Fruit fly (Drosophila melanogaster): ENCODE data around the gene CG10445.

The CG10445 gene

DNA sequence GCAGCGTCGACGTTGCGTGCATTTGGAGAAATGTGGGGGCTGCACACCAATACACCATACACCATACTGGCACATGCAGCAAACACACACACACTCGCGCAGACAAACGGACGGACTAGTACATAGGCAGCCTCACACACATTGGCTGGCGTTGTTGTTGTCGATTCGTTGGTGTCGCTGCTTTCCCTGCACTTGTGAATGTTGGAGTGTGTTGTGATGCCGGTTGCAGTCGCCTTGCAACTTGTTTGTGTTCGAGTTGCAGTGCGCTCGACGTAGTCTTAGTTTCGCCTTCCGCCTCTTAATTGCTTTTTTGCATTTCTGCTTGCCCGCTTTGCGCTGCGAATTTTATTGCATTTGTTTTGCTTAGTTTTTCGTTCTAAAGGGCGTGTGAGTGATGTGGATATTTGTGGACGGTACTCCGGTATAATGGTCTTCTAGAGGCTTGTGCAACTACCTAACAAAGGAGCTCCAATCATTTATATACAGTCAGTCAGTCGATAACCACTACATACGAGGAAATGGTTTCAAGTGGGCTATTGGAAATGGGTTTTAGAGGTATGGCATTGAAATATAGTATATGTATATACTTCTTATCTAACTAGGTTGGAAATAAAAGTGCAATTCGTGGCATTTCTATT lies 43.5 kb upstream of the CG10445 start:
- TF ChIP-seq Dif (GFP tag; optimal IDR thresholded peaks at IDR 0.05; ENCODE audit: partially characterized antibody) (peak; percentile 8), Mio (GFP tag; optimal IDR thresholded peaks at IDR 0.05) (no peak), Sp1 (GFP tag; optimal IDR thresholded peaks at IDR 0.05) (no peak), CrebA (GFP tag; optimal IDR thresholded peaks at IDR 0.05; ENCODE audit: borderline replicate concordance) (peak; percentile 57), Rel (GFP tag; optimal IDR thresholded peaks at IDR 0.05) (no peak), Rel (tag; optimal IDR thresholded peaks at IDR 0.05) (peak; percentile 34), dl (GFP tag; optimal IDR thresholded peaks at IDR 0.05; ENCODE audit: insufficient read depth in 1 of 2, partially characterized antibody in 2 of 2) (peak; percentile 48 to 65), CG32264 (GFP tag; optimal IDR thresholded peaks at IDR 0.05) (no peak), N (GFP tag; optimal IDR thresholded peaks at IDR 0.05) (peak; percentile 73), jim (GFP tag; optimal IDR thresholded peaks at IDR 0.05) (no peak), sv (GFP tag; optimal IDR thresholded peaks at IDR 0.05) (no peak)

DNA sequence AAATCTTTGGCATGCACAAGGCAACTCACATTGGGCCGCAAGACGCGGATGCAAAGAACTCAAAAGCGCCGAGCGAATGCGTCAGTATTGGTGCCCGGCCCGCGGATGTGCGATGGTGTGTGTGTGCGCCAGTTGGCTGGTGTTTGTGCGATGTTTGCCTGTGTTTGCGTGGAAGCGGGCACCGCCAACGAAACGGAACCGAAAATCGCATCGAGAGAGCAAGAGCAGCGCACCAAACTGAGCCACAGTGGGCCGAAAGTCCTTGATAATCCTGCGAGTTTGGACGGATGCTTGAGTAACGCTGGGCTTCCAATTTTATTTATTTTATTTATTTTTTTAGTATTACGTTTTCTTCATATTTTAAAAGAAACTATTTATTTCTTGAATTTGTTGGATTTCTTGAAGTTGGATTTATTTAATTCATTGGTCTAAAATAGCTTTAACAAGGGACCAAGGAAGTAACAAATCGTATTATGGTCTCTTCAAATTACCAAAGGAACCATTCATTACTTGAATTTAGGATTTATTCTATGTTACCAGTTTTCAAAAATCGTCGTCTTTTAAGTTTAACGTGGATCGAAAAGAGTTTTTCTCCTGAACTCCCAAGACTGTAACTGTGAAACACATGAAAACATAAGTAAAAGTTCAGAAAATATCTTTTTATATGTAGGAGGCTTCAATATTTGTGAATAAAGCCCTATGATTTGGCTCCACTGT lies 42.8 kb upstream of the CG10445 start:
- peak; percentile 67 for TF ChIP-seq Sp1 (GFP tag; optimal IDR thresholded peaks at IDR 0.05)
- TF ChIP-seq Vsx2 (GFP tag; optimal IDR thresholded peaks at IDR 0.05; ENCODE audit: partially characterized antibody) = no peak
- TF ChIP-seq woc (GFP tag; optimal IDR thresholded peaks at IDR 0.05) = peak; percentile 61
- no peak for TF ChIP-seq lola (GFP tag; optimal IDR thresholded peaks at IDR 0.05)
- peak; percentile 59 for TF ChIP-seq N (GFP tag; optimal IDR thresholded peaks at IDR 0.05)
- TF ChIP-seq tai (GFP tag; optimal IDR thresholded peaks at IDR 0.05) = no peak
- no peak for TF ChIP-seq Mio (GFP tag; optimal IDR thresholded peaks at IDR 0.05)
- TF ChIP-seq Dif (GFP tag; optimal IDR thresholded peaks at IDR 0.05; ENCODE audit: partially characterized antibody) = peak; percentile 9
- TF ChIP-seq Rel (GFP tag; optimal IDR thresholded peaks at IDR 0.05) = peak; percentile 11
- no peak for TF ChIP-seq Rel (tag; optimal IDR thresholded peaks at IDR 0.05)
- no peak for TF ChIP-seq CG32264 (GFP tag; optimal IDR thresholded peaks at IDR 0.05)
- no peak for TF ChIP-seq Myc (optimal IDR thresholded peaks at IDR 0.05)
- no peak for TF ChIP-seq br (GFP tag; optimal IDR thresholded peaks at IDR 0.05)
- TF ChIP-seq Jra (GFP tag; optimal IDR thresholded peaks at IDR 0.05) = no peak
- peak; percentile 61 for TF ChIP-seq dmrt93B (GFP tag; optimal IDR thresholded peaks at IDR 0.05)
- TF ChIP-seq Abd-B (GFP tag; optimal IDR thresholded peaks at IDR 0.05) = no peak
- TF ChIP-seq GATAd (GFP tag; optimal IDR thresholded peaks at IDR 0.05) = no peak
- no peak for TF ChIP-seq sage (GFP tag; optimal IDR thresholded peaks at IDR 0.05)
- no peak for TF ChIP-seq jim (GFP tag; optimal IDR thresholded peaks at IDR 0.05)
- TF ChIP-seq Hr83 (GFP tag; optimal IDR thresholded peaks at IDR 0.05; ENCODE audit: poor library complexity, severe bottlenecking) = peak; percentile 48
- TF ChIP-seq sv (GFP tag; optimal IDR thresholded peaks at IDR 0.05) = peak; percentile 8
- TF ChIP-seq OdsH (GFP tag; optimal IDR thresholded peaks at IDR 0.05) = peak; percentile 37
- peak; percentile 61 for TF ChIP-seq psq (GFP tag; optimal IDR thresholded peaks at IDR 0.05)
- TF ChIP-seq ey (GFP tag; optimal IDR thresholded peaks at IDR 0.05) = peak; percentile 11
- TF ChIP-seq rgr (GFP tag; optimal IDR thresholded peaks at IDR 0.05) = peak; percentile 39
- no peak for TF ChIP-seq dsf (GFP tag; optimal IDR thresholded peaks at IDR 0.05; ENCODE audit: borderline replicate concordance)
- no peak for TF ChIP-seq brk (GFP tag; optimal IDR thresholded peaks at IDR 0.05)
- TF ChIP-seq CrebA (GFP tag; optimal IDR thresholded peaks at IDR 0.05; ENCODE audit: borderline replicate concordance) = peak; percentile 20
- TF ChIP-seq fru (GFP tag; optimal IDR thresholded peaks at IDR 0.05) = peak; percentile 45
- TF ChIP-seq Dfd (GFP tag; optimal IDR thresholded peaks at IDR 0.05) = no peak
- no peak for TF ChIP-seq Hr78 (GFP tag; optimal IDR thresholded peaks at IDR 0.05)
- TF ChIP-seq CG9705 (GFP tag; optimal IDR thresholded peaks at IDR 0.05) = peak; percentile 1
- peak; percentile 66 for TF ChIP-seq HLH106 (tag; optimal IDR thresholded peaks at IDR 0.05)
- peak in 1 of 2 experiments; percentile 32 for TF ChIP-seq dl (GFP tag; optimal IDR thresholded peaks at IDR 0.05; ENCODE audit: insufficient read depth in 1 of 2, partially characterized antibody in 2 of 2)
- peak; percentile 15 for TF ChIP-seq h (GFP tag; optimal IDR thresholded peaks at IDR 0.05)
- peak in 1 of 2 experiments; percentile 72 for TF ChIP-seq foxo (GFP tag; optimal IDR thresholded peaks at IDR 0.05)
- no peak for TF ChIP-seq usp (GFP tag; optimal IDR thresholded peaks at IDR 0.05)
- no peak for TF ChIP-seq pan (optimal IDR thresholded peaks at IDR 0.05)
- no peak for TF ChIP-seq Hnf4 (GFP tag; optimal IDR thresholded peaks at IDR 0.05)
